Worm (Caenorhabditis elegans) whole organism, young adult: ENCODE data around the gene hlh-8.
A peak's percentile ranks its signal among the peaks of the same experiment; 100 is the strongest.

Experiments
- C06A6.2 ChIP-seq: fragments of 200-800 bp; sonication (Bioruptor generic); conservative IDR thresholded peaks from 2 replicates; pipeline ENCODE4 v1.3.6; 2022; ENCODE audit warnings: missing genetic modification characterization, missing compliant biosample characterization
- C17E4.6 ChIP-seq: fragments of 200-800 bp; sonication (Bioruptor generic); IDR thresholded peaks from 2 replicates; pipeline ENCODE4 v1.3.6; 2022; ENCODE audit warnings: missing genetic modification reagents, missing genetic modification characterization, missing compliant biosample characterization
- F37B4.10 ChIP-seq: fragments of 200-800 bp; sonication (Bioruptor generic); IDR thresholded peaks from 2 replicates; pipeline ENCODE4 v1.3.6; 2022; ENCODE audit warnings: missing genetic modification characterization, missing compliant biosample characterization
- F49E8.2 ChIP-seq: sonication (generic microtip); optimal IDR thresholded peaks from 3 replicates; lab custom pipeline; 2017; ENCODE audit warnings: missing genetic modification characterization, mild to moderate bottlenecking, missing compliant biosample characterization, antibody characterized with exemption, moderate library complexity; ENCODE audit not compliant: insufficient read depth
- F52B5.7 ChIP-seq: sonication (generic microtip); optimal IDR thresholded peaks from 2 replicates; lab custom pipeline; 2016; ENCODE audit warnings: mild to moderate bottlenecking, missing genetic modification characterization, missing compliant biosample characterization
- Y53G8AR.9 ChIP-seq: fragments of 200-800 bp; sonication (Bioruptor generic); conservative IDR thresholded peaks from 2 replicates; pipeline ENCODE4 v1.3.6; 2022; ENCODE audit warnings: missing genetic modification reagents, missing genetic modification characterization, missing compliant biosample characterization
- Y67H2A.10 ChIP-seq: fragments of 200-800 bp; sonication (Bioruptor generic); conservative IDR thresholded peaks from 2 replicates; pipeline ENCODE4 v1.3.6; 2022; ENCODE audit warnings: missing genetic modification reagents, missing genetic modification characterization, missing compliant biosample characterization
- ama-1 ChIP-seq, 3 experiments: fragments of 150-350 bp in 1 of 3; sonication (generic microtip) in 2 of 3; optimal IDR thresholded peaks; 2 replicates each; lab custom pipeline; 2014 to 2018; ENCODE audit warnings: missing biosample characterization in 2 of 3, missing genetic modification characterization in 2 of 3, missing genetic modification reagents in 2 of 3
- aptf-2 ChIP-seq: fragments of 200-800 bp; sonication (Bioruptor generic); conservative IDR thresholded peaks from 2 replicates; pipeline ENCODE4 v1.3.6; 2022; ENCODE audit warnings: missing genetic modification reagents, missing genetic modification characterization, missing compliant biosample characterization
- aptf-3 ChIP-seq: fragments of 200-800 bp; sonication (Bioruptor generic); IDR thresholded peaks from 2 replicates; pipeline ENCODE4 v1.3.6; 2022; ENCODE audit warnings: missing genetic modification characterization, missing compliant biosample characterization
- attf-5 ChIP-seq: fragments of 200-800 bp; sonication (Bioruptor generic); optimal IDR thresholded peaks from 2 replicates; lab custom pipeline; 2018; ENCODE audit warnings: mild to moderate bottlenecking, missing genetic modification characterization, missing compliant biosample characterization
- cebp-1 ChIP-seq, 2 experiments: fragments of 200-800 bp in 1 of 2; sonication (Bioruptor generic) in 1 of 2; sonication (generic microtip) in 1 of 2; IDR thresholded peaks in 1 of 2; optimal IDR thresholded peaks in 1 of 2; 2 replicates each; pipeline versions ENCODE4 v1.3.6 to Lab custom; 2017 to 2022; ENCODE audit warnings: missing compliant biosample characterization in 2 of 2, missing genetic modification characterization in 2 of 2, mild to moderate bottlenecking in 1 of 2, missing genetic modification reagents in 1 of 2, moderate library complexity in 1 of 2
- ceh-27 ChIP-seq: fragments of 200-800 bp; sonication (Bioruptor generic); optimal IDR thresholded peaks from 2 replicates; lab custom pipeline; 2018; ENCODE audit warnings: mild to moderate bottlenecking, missing genetic modification characterization, moderate library complexity, missing compliant biosample characterization
- chd-7 ChIP-seq: sonication (generic microtip); optimal IDR thresholded peaks from 2 replicates; lab custom pipeline; 2016; ENCODE audit warnings: mild to moderate bottlenecking, missing genetic modification characterization, moderate library complexity, missing compliant biosample characterization
- egl-18 ChIP-seq: fragments of 200-800 bp; sonication (Bioruptor generic); IDR thresholded peaks from 2 replicates; pipeline ENCODE4 v1.3.6; 2022; ENCODE audit warnings: missing genetic modification reagents, missing genetic modification characterization, missing compliant biosample characterization
- gei-17 ChIP-seq: fragments of 200-800 bp; sonication (Bioruptor generic); optimal IDR thresholded peaks from 2 replicates; lab custom pipeline; 2018; ENCODE audit warnings: mild to moderate bottlenecking, missing genetic modification characterization, missing compliant biosample characterization
- lin-26 ChIP-seq: fragments of 200-800 bp; sonication (Bioruptor generic); IDR thresholded peaks from 2 replicates; pipeline ENCODE4 v1.3.6; 2022; ENCODE audit warnings: missing genetic modification reagents, missing genetic modification characterization, missing compliant biosample characterization
- lin-40 ChIP-seq: sonication (generic microtip); optimal IDR thresholded peaks from 2 replicates; lab custom pipeline; 2016; ENCODE audit warnings: missing genetic modification characterization, mild to moderate bottlenecking, missing compliant biosample characterization, missing genotype, missing genetic modification reagents
- lin-54 ChIP-seq: fragments of 200-800 bp; sonication (Bioruptor generic); optimal IDR thresholded peaks from 2 replicates; lab custom pipeline; 2018; ENCODE audit warnings: mild to moderate bottlenecking, missing genetic modification characterization, missing compliant biosample characterization
- madf-3 ChIP-seq: fragments of 200-800 bp; sonication (Bioruptor generic); IDR thresholded peaks from 2 replicates; pipeline ENCODE4 v1.3.6; 2022; ENCODE audit warnings: missing genetic modification reagents, missing genetic modification characterization, missing compliant biosample characterization
- mel-28 ChIP-seq: sonication (generic microtip); optimal IDR thresholded peaks from 2 replicates; lab custom pipeline; 2016; ENCODE audit warnings: borderline replicate concordance, mild to moderate bottlenecking, missing genetic modification characterization, missing compliant biosample characterization
- nhr-179 ChIP-seq: sonication (generic microtip); optimal IDR thresholded peaks from 2 replicates; lab custom pipeline; 2016; ENCODE audit warnings: mild to moderate bottlenecking, missing genetic modification characterization, missing compliant biosample characterization
- nhr-27 ChIP-seq: fragments of 200-800 bp; sonication (Bioruptor generic); optimal IDR thresholded peaks from 2 replicates; lab custom pipeline; 2018; ENCODE audit warnings: mild to moderate bottlenecking, missing genetic modification characterization, moderate library complexity, missing compliant biosample characterization
- nhr-80 ChIP-seq: sonication (generic microtip); optimal IDR thresholded peaks from 2 replicates; lab custom pipeline; 2016; ENCODE audit warnings: missing genetic modification characterization, missing compliant biosample characterization
- pha-4 ChIP-seq: fragments of 150-350 bp; sonication (generic microtip); optimal IDR thresholded peaks from 2 replicates; lab custom pipeline; 2014; ENCODE audit warnings: missing biosample characterization, missing genetic modification reagents, missing genetic modification characterization
- repo-1 ChIP-seq: sonication (generic microtip); optimal IDR thresholded peaks from 2 replicates; lab custom pipeline; 2017; ENCODE audit warnings: mild to moderate bottlenecking, missing genetic modification characterization, missing compliant biosample characterization
- sea-2 ChIP-seq: fragments of 200-800 bp; sonication (Bioruptor generic); IDR thresholded peaks from 2 replicates; pipeline ENCODE4 v1.3.6; 2022; ENCODE audit warnings: missing genetic modification characterization, missing compliant biosample characterization
- snpc-1.1 ChIP-seq: sonication (generic microtip); optimal IDR thresholded peaks from 2 replicates; lab custom pipeline; 2017; ENCODE audit warnings: missing genetic modification characterization, mild to moderate bottlenecking, missing compliant biosample characterization, antibody characterized with exemption, moderate library complexity, missing genotype, missing genetic modification reagents; ENCODE audit not compliant: insufficient read depth
- snpc-1.3 ChIP-seq: sonication (generic microtip); optimal IDR thresholded peaks from 2 replicates; lab custom pipeline; 2017; ENCODE audit warnings: missing genetic modification characterization, mild to moderate bottlenecking, missing compliant biosample characterization, antibody characterized with exemption, moderate library complexity, missing genotype, missing genetic modification reagents; ENCODE audit not compliant: insufficient read depth
- snpc-3.4 ChIP-seq: sonication (generic microtip); optimal IDR thresholded peaks from 2 replicates; lab custom pipeline; 2017; ENCODE audit warnings: missing genetic modification characterization, mild to moderate bottlenecking, missing compliant biosample characterization, antibody characterized with exemption, moderate library complexity, missing genotype, missing genetic modification reagents

Gene hlh-8

DNA sequence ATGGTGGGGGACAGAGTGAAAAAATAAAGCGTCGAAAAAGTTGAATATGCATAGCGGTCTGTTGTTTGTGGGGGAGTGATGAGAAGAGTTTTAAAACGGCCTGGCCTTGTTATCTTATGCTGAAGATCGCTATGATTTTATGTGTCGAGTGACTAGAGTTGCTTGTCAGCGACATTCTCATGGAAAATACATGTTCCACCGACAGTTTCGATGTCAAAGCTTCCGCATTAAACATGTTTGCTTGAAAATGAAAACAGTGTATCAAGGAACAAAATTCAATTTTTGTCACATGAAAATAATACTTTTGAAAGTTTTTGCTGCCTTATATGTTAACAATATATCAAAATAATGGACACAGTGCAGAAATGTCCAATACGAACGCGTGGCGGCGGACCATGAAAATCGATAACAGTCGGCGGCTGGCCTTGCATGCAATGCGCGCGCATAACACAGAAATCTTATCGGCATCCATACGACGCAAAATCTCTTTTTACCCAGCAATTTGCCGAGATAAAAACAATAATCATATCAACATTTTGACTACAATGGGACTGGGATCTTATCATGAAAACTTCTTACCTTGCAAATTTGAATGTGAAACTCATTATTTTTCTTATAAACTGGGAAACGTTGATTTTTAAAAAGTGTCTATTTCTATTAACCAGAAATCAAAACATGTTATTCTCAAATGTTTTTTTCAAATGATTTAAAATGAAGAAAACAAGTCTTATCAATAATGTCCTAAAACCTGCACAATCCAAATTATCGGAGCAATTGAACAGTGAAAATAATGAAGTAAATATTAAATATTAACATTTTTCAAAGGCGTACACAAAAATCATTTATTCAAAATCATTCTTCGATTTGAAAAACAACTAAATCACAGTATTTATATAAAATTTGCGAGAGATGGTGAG is 29.3 kb upstream of the hlh-8 start (continued):
- TF ChIP-seq egl-18 = no peak
- TF ChIP-seq repo-1 (tag; lab: Kevin White, UChicago) = peak; percentile 54
- TF ChIP-seq, all 124 proteins: peak for 12

DNA sequence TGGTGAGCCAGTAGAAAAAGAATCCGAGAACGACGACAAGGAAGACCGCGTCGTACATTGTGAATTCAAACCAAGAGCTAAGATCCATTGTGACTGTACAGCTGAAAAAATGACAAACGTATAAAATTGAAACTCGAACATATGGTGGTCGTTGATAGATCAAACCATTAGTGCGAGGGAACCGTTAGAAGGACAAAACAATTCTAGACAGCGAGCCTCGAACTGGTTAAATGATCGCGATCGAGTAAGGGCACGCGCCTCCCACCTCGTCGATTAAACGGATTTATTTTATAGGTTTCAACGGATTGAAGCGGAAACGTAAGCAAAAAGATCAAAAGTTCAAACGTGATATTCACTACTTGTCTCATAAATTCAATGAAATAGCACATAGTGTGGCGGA is 27.8 kb upstream of the hlh-8 start, which contains the start of gene vem-1:
TSS of gene vem-1 (minus strand) at position 101 of the 400 bp plus-strand sequence.
- TF ChIP-seq Y53G8AR.9 (no peak), Y67H2A.10 (GFP tag; lab: Robert Waterston, UW) (no peak), lin-54 (no peak), nhr-27 (tag; lab: Kevin White, UChicago) (no peak), snpc-1.3 (no peak), aptf-2 (GFP tag; lab: Robert Waterston, UW) (no peak), ceh-27 (GFP tag; lab: Kevin White, UChicago) (no peak), pha-4 (tag; lab: Kevin White, UChicago) (no peak), F49E8.2 (tag; lab: Kevin White, UChicago) (no peak), gei-17 (GFP tag; lab: Kevin White, UChicago) (no peak), F52B5.7 (tag; lab: Kevin White, UChicago) (no peak)
- TF ChIP-seq, all 124 proteins: peak for 0

DNA sequence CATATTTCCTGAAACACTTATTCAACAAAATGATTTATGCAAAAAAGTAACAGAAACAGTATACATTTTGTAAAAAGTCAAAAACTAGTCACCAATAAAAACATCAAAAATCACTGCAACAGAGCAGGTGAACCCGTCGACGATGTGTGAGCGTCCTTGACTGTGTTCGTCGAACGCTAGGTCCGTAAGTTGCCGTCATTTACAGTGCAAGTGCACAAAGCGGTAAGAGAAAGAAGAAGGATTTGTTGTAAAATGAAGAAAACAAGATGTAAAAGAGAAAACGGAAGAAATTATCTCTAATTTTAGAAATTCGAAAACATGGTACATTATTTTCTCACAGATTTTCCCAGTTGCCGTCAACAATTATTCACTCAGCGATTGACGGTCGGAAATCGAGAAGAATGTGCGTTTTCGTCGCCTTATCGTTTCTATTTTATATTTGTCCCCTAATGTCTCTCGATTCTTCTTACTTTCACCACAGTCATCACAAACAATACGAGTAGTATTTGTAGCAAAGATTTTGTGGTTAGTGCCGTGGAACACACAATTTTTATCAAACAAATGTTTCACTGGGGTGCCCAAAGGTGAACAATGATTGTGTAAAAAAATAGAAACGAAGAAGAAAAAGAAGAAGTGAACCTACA is 26.9 kb upstream of the hlh-8 start:
- TF ChIP-seq aptf-3 (GFP tag; lab: Robert Waterston, UW) = no peak
- no peak for TF ChIP-seq sea-2 (GFP tag; lab: Robert Waterston, UW)
- TF ChIP-seq F37B4.10 (GFP tag; lab: Robert Waterston, UW) = no peak
- TF ChIP-seq snpc-1.3 = no peak
- peak; percentile 70; the same call in 1 of the 2 replicates for TF ChIP-seq lin-26 (GFP tag; lab: Robert Waterston, UW)
- TF ChIP-seq chd-7 (tag; lab: Kevin White, UChicago) = no peak
- TF ChIP-seq gei-17 (GFP tag; lab: Kevin White, UChicago) = peak; percentile 19
- TF ChIP-seq snpc-1.1 = no peak
- no peak for TF ChIP-seq C17E4.6
- TF ChIP-seq cebp-1 (GFP tag; IDR thresholded peaks at IDR 0.05; lab: Robert Waterston, UW) = no peak
- TF ChIP-seq cebp-1 (tag; optimal IDR thresholded peaks at IDR 0.05; lab: Kevin White, UChicago) = peak; percentile 0
- no peak for TF ChIP-seq snpc-3.4 (tag; lab: Kevin White, UChicago)
- TF ChIP-seq nhr-80 (tag; lab: Kevin White, UChicago) = peak; percentile 50
- no peak for TF ChIP-seq C06A6.2 (GFP tag; lab: Robert Waterston, UW)
- no peak for TF ChIP-seq mel-28 (tag; lab: Kevin White, UChicago)
- TF ChIP-seq Y67H2A.10 (GFP tag; lab: Robert Waterston, UW) = no peak
- no peak for TF ChIP-seq lin-40 (tag; lab: Kevin White, UChicago)
- TF ChIP-seq attf-5 (GFP tag; lab: Kevin White, UChicago) = no peak
- TF ChIP-seq madf-3 (GFP tag; lab: Robert Waterston, UW) = no peak
- TF ChIP-seq nhr-179 = no peak
- peak; percentile 3 for TF ChIP-seq ama-1 (optimal IDR thresholded peaks at IDR 0.05; lab: Kevin White, UChicago)
- TF ChIP-seq ama-1 (GFP tag; optimal IDR thresholded peaks at IDR 0.05; lab: Kevin White, UChicago) = no peak
